Fruit fly (Drosophila melanogaster): Measurements from ENCODE around the gene Zir.

dm6 chr2L:88528-88927 is 6.0 kb upstream of the Zir start:
- TF ChIP-seq gl (tag; optimal IDR thresholded peaks at IDR 0.05) (no peak), CG14655 (GFP tag; optimal IDR thresholded peaks at IDR 0.05) (no peak), CG17806 (tag; optimal IDR thresholded peaks at IDR 0.05) (no peak)

Data from whole organism, pupa.